Fruit fly (Drosophila melanogaster): ENCODE results near the gene Rok.

Rok gene

dm6 chrX:16648435-16648781, 11.2 kb upstream of the Rok start:
- TF ChIP-seq dmrt93B (GFP tag; optimal IDR thresholded peaks at IDR 0.05) (no peak), Abd-B (GFP tag; optimal IDR thresholded peaks at IDR 0.05) (no peak)

- TF ChIP-seq GATAd (GFP tag; optimal IDR thresholded peaks at IDR 0.05) (no peak), psq (GFP tag; optimal IDR thresholded peaks at IDR 0.05) (peak; percentile 25), Dif (GFP tag; optimal IDR thresholded peaks at IDR 0.05; ENCODE audit: partially characterized antibody) (peak; percentile 61), Rel (GFP tag; optimal IDR thresholded peaks at IDR 0.05) (no peak), Rel (tag; optimal IDR thresholded peaks at IDR 0.05) (peak; percentile 8), usp (GFP tag; optimal IDR thresholded peaks at IDR 0.05) (no peak)
Measured at dm6 chrX:16647737-16648434, 10.7 kb upstream of the Rok start.

- TF ChIP-seq Hr78 (GFP tag; optimal IDR thresholded peaks at IDR 0.05) (no peak), br (GFP tag; optimal IDR thresholded peaks at IDR 0.05) (no peak), Sp1 (GFP tag; optimal IDR thresholded peaks at IDR 0.05) (peak; percentile 10), brk (GFP tag; optimal IDR thresholded peaks at IDR 0.05) (no peak), Hr83 (GFP tag; optimal IDR thresholded peaks at IDR 0.05; ENCODE audit: poor library complexity, severe bottlenecking) (no peak), OdsH (GFP tag; optimal IDR thresholded peaks at IDR 0.05) (no peak), woc (GFP tag; optimal IDR thresholded peaks at IDR 0.05) (peak; percentile 30), dsf (GFP tag; optimal IDR thresholded peaks at IDR 0.05; ENCODE audit: borderline replicate concordance) (no peak), Vsx2 (GFP tag; optimal IDR thresholded peaks at IDR 0.05; ENCODE audit: partially characterized antibody) (no peak), Jra (GFP tag; optimal IDR thresholded peaks at IDR 0.05) (no peak), GATAd (GFP tag; optimal IDR thresholded peaks at IDR 0.05) (no peak), CG32264 (GFP tag; optimal IDR thresholded peaks at IDR 0.05) (no peak), Mio (GFP tag; optimal IDR thresholded peaks at IDR 0.05) (no peak), ey (GFP tag; optimal IDR thresholded peaks at IDR 0.05) (peak; percentile 29), foxo (GFP tag; optimal IDR thresholded peaks at IDR 0.05) (peak in 1 of 2 experiments; percentile 36), fru (GFP tag; optimal IDR thresholded peaks at IDR 0.05) (peak; percentile 9), Dfd (GFP tag; optimal IDR thresholded peaks at IDR 0.05) (no peak), Myc (optimal IDR thresholded peaks at IDR 0.05) (no peak), jim (GFP tag; optimal IDR thresholded peaks at IDR 0.05) (no peak), Hnf4 (GFP tag; optimal IDR thresholded peaks at IDR 0.05) (no peak), dmrt93B (GFP tag; optimal IDR thresholded peaks at IDR 0.05) (peak; percentile 9), Dif (GFP tag; optimal IDR thresholded peaks at IDR 0.05; ENCODE audit: partially characterized antibody) (no peak), h (GFP tag; optimal IDR thresholded peaks at IDR 0.05) (no peak), CrebA (GFP tag; optimal IDR thresholded peaks at IDR 0.05; ENCODE audit: borderline replicate concordance) (no peak), sage (GFP tag; optimal IDR thresholded peaks at IDR 0.05) (no peak), lola (GFP tag; optimal IDR thresholded peaks at IDR 0.05) (no peak), rgr (GFP tag; optimal IDR thresholded peaks at IDR 0.05) (no peak), HLH106 (tag; optimal IDR thresholded peaks at IDR 0.05) (no peak)
Measured at dm6 chrX:16647092-16647632, 9.9 kb upstream of the Rok start.

DNA sequence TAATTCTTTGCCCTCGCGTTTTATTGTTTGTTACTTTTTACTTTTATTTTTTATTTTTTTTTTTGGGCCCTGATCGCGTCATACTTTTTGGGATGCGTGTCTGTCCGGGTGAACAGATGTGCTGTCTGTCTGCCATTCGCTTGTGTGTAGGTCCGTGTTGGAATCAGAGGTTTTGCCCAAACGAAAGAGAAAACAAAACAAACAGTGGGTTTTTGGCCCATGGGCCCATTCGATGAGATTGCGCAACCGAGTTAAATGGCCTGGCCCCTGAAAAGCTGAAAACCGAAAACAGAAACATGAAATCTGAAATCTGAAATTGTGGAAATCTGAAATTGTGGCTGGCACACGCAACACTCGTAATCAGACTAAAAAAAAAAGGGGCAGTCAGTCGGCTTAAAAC, 8.3 kb upstream of the Rok start:
- TF ChIP-seq Hnf4 (GFP tag; optimal IDR thresholded peaks at IDR 0.05) (no peak), sage (GFP tag; optimal IDR thresholded peaks at IDR 0.05) (no peak), OdsH (GFP tag; optimal IDR thresholded peaks at IDR 0.05) (no peak), Dif (GFP tag; optimal IDR thresholded peaks at IDR 0.05; ENCODE audit: partially characterized antibody) (no peak), GATAd (GFP tag; optimal IDR thresholded peaks at IDR 0.05) (no peak), Myc (optimal IDR thresholded peaks at IDR 0.05) (no peak), Mio (GFP tag; optimal IDR thresholded peaks at IDR 0.05) (no peak), dmrt93B (GFP tag; optimal IDR thresholded peaks at IDR 0.05) (no peak), dl (GFP tag; optimal IDR thresholded peaks at IDR 0.05; ENCODE audit: insufficient read depth in 1 of 2, partially characterized antibody in 2 of 2) (no peak), rgr (GFP tag; optimal IDR thresholded peaks at IDR 0.05) (no peak), pan (optimal IDR thresholded peaks at IDR 0.05) (no peak), Dfd (GFP tag; optimal IDR thresholded peaks at IDR 0.05) (no peak), tai (GFP tag; optimal IDR thresholded peaks at IDR 0.05) (no peak), jim (GFP tag; optimal IDR thresholded peaks at IDR 0.05) (no peak), psq (GFP tag; optimal IDR thresholded peaks at IDR 0.05) (no peak), CG9705 (GFP tag; optimal IDR thresholded peaks at IDR 0.05) (no peak), usp (GFP tag; optimal IDR thresholded peaks at IDR 0.05) (no peak), foxo (GFP tag; optimal IDR thresholded peaks at IDR 0.05) (no peak), Abd-B (GFP tag; optimal IDR thresholded peaks at IDR 0.05) (no peak), fru (GFP tag; optimal IDR thresholded peaks at IDR 0.05) (no peak)

Measured in whole organism, wandering third instar larva.